Worm (Caenorhabditis elegans) whole organism, L4/young adult: ENCODE results near the gene srd-10.

Experiments used
- W03F9.2 ChIP-seq: fragments of 150-350 bp; optimal IDR thresholded peaks from 2 replicates; lab custom pipeline; 2014; ENCODE audit warnings: missing biosample characterization, missing genetic modification characterization
- dao-5 ChIP-seq: sonication (generic microtip); optimal IDR thresholded peaks from 2 replicates; lab custom pipeline; 2016; ENCODE audit warnings: missing genotype, missing genetic modification characterization, moderate library complexity, missing compliant biosample characterization
- him-1 ChIP-seq: sonication (generic microtip); optimal IDR thresholded peaks from 2 replicates; lab custom pipeline; 2016; ENCODE audit warnings: missing genotype, missing genetic modification reagents, missing genetic modification characterization, missing compliant biosample characterization

DNA sequence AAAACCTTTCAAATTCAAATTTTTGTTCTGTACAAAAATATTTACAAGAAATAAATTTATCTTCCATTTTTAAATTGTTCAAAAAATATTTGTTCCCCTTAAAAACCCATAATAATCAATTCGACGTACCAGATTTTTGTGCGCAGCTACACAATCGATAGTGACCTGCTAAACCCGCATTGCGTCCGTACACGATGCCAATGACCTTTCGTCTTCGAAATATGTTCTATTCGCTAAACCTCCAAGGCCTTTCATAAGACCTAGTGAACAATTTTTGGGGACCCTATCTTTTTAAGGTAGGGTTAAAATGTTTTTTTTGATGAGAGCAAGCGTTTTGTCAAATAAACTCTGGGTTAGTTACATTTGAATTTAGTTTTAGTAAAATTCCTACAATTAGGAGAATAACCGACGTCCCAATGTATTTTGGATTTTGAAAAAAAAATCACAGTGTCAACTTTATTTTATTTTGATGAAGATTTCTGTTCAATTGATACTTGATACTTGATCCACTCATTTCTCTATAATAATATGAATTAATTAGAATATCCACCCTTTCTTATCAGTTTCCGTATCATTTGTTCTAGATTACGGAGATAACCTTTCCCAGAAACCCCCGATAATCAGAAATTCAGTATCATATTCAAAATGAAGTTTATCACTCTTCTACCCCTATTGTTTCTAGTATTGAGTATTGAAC is 27.3 kb downstream of the srd-10 start, which contains the start of gene Y45F10B.59:
- TF ChIP-seq dao-5 (tag; lab: Kevin White, UChicago) (no peak), him-1 (no peak), W03F9.2 (no peak)
